Worm (Caenorhabditis elegans) whole organism, L1 larva: Measurements from ENCODE around the gene F38A6.4.

Source experiments
- C04F5.9 ChIP-seq: sonication (generic microtip); optimal IDR thresholded peaks from 2 replicates; lab custom pipeline; 2016; ENCODE audit warnings: missing genetic modification characterization, missing compliant biosample characterization
- Y116A8C.19 ChIP-seq: sonication (generic microtip); optimal IDR thresholded peaks from 2 replicates; lab custom pipeline; 2016; ENCODE audit warnings: missing compliant biosample characterization, missing genetic modification characterization, borderline replicate concordance
- ceh-63 ChIP-seq: fragments of 200-800 bp; sonication (Bioruptor generic); optimal IDR thresholded peaks from 2 replicates; lab custom pipeline; 2018; ENCODE audit warnings: mild to moderate bottlenecking, missing genetic modification characterization, missing compliant biosample characterization
- ceh-8 ChIP-seq: fragments of 200-800 bp; sonication (Bioruptor generic); optimal IDR thresholded peaks from 2 replicates; lab custom pipeline; 2018; ENCODE audit warnings: mild to moderate bottlenecking, missing genetic modification characterization, moderate library complexity, missing compliant biosample characterization
- ceh-90 ChIP-seq: sonication (generic microtip); optimal IDR thresholded peaks from 2 replicates; lab custom pipeline; 2016; ENCODE audit warnings: missing genetic modification characterization, missing compliant biosample characterization
- ces-1 ChIP-seq: fragments of 150-350 bp; optimal IDR thresholded peaks from 2 replicates; lab custom pipeline; 2014; ENCODE audit warnings: missing biosample characterization, missing genetic modification reagents, missing genetic modification characterization
- dpl-1 ChIP-seq, 3 experiments: fragments of 150-350 bp in 2 of 3; sonication (generic microtip) in 1 of 3; optimal IDR thresholded peaks; 2 replicates each; lab custom pipeline; 2014 to 2017; ENCODE audit warnings: missing biosample characterization in 3 of 3, missing genetic modification characterization in 3 of 3, missing genetic modification reagents in 3 of 3
- dsc-1 ChIP-seq: sonication (generic microtip); optimal IDR thresholded peaks from 2 replicates; lab custom pipeline; 2016; ENCODE audit warnings: mild to moderate bottlenecking, missing genetic modification characterization, missing compliant biosample characterization
- efl-3 ChIP-seq: fragments of 200-800 bp; sonication (Bioruptor generic); optimal IDR thresholded peaks from 2 replicates; lab custom pipeline; 2018; ENCODE audit warnings: mild to moderate bottlenecking, missing genetic modification characterization, missing compliant biosample characterization
- egl-27 ChIP-seq, 2 experiments: fragments of 150-350 bp in 1 of 2; sonication (generic microtip); optimal IDR thresholded peaks; 3 replicates each; lab custom pipeline; 2017 to 2018; ENCODE audit warnings: missing biosample characterization in 2 of 2, missing genetic modification characterization in 2 of 2, missing genetic modification reagents in 2 of 2
- elt-3 ChIP-seq, 6 experiments: fragments of 150-350 bp in 1 of 6; sonication (generic microtip); optimal IDR thresholded peaks; 2 replicates each; lab custom pipeline; 2017 to 2018; ENCODE audit warnings: missing biosample characterization in 6 of 6, missing genetic modification characterization in 6 of 6, inconsistent platforms in 1 of 6
- fkh-4 ChIP-seq: sonication (generic microtip); optimal IDR thresholded peaks from 2 replicates; lab custom pipeline; 2016; ENCODE audit warnings: missing compliant biosample characterization, missing genetic modification characterization, borderline replicate concordance
- fkh-8 ChIP-seq: sonication (generic microtip); optimal IDR thresholded peaks from 2 replicates; lab custom pipeline; 2016; ENCODE audit warnings: mild to moderate bottlenecking, missing genetic modification characterization, missing compliant biosample characterization
- fos-1 ChIP-seq: fragments of 150-350 bp; optimal IDR thresholded peaks from 2 replicates; lab custom pipeline; 2014; ENCODE audit warnings: missing biosample characterization, missing genetic modification characterization
- grh-1 ChIP-seq: fragments of 200-800 bp; sonication (Bioruptor generic); IDR thresholded peaks from 2 replicates; pipeline ENCODE4 v1.3.6; 2022; ENCODE audit warnings: missing genetic modification reagents, missing genetic modification characterization, missing compliant biosample characterization
- hlh-17 ChIP-seq: fragments of 200-800 bp; sonication (Bioruptor generic); optimal IDR thresholded peaks from 2 replicates; lab custom pipeline; 2018; ENCODE audit warnings: missing genetic modification characterization, mild to moderate bottlenecking, missing compliant biosample characterization, moderate library complexity, borderline replicate concordance
- hlh-4 ChIP-seq: sonication (generic microtip); optimal IDR thresholded peaks from 2 replicates; lab custom pipeline; 2016; ENCODE audit warnings: mild to moderate bottlenecking, missing genetic modification characterization, missing compliant biosample characterization
- hpl-2 ChIP-seq: fragments of 150-350 bp; optimal IDR thresholded peaks from 2 replicates; lab custom pipeline; 2014; ENCODE audit warnings: missing biosample characterization, missing genetic modification reagents, missing genetic modification characterization
- isw-1 ChIP-seq: fragments of 200-800 bp; sonication (Bioruptor generic); IDR thresholded peaks from 2 replicates; pipeline ENCODE4 v1.3.6; 2022; ENCODE audit warnings: missing genetic modification characterization, missing compliant biosample characterization
- jun-1 ChIP-seq: fragments of 150-350 bp; optimal IDR thresholded peaks from 2 replicates; lab custom pipeline; 2014; ENCODE audit warnings: missing biosample characterization, missing genetic modification reagents, missing genetic modification characterization
- lin-13 ChIP-seq: fragments of 150-350 bp; optimal IDR thresholded peaks from 2 replicates; lab custom pipeline; 2014; ENCODE audit warnings: missing biosample characterization, missing genetic modification reagents, missing genetic modification characterization
- lin-14 ChIP-seq: fragments of 200-800 bp; sonication (Bioruptor generic); optimal IDR thresholded peaks from 2 replicates; lab custom pipeline; 2018; ENCODE audit warnings: mild to moderate bottlenecking, missing genetic modification characterization, moderate library complexity, missing compliant biosample characterization
- lin-15B ChIP-seq: fragments of 150-350 bp; sonication (generic microtip); optimal IDR thresholded peaks from 3 replicates; lab custom pipeline; 2014; ENCODE audit warnings: missing biosample characterization, missing genetic modification characterization
- lin-39 ChIP-seq: fragments of 150-350 bp; optimal IDR thresholded peaks from 2 replicates; lab custom pipeline; 2014; ENCODE audit warnings: missing biosample characterization, missing genetic modification reagents, missing genetic modification characterization
- lir-3 ChIP-seq: sonication (generic microtip); optimal IDR thresholded peaks from 2 replicates; lab custom pipeline; 2016; ENCODE audit warnings: mild to moderate bottlenecking, missing genetic modification characterization, moderate library complexity, missing compliant biosample characterization; ENCODE audit not compliant: poor library complexity
- lsy-2 ChIP-seq, 2 experiments: fragments of 150-350 bp; optimal IDR thresholded peaks; 2 replicates each; lab custom pipeline; 2014; ENCODE audit warnings: missing biosample characterization in 2 of 2, missing genetic modification characterization in 2 of 2
- mab-9 ChIP-seq: fragments of 200-800 bp; sonication (Bioruptor generic); IDR thresholded peaks from 2 replicates; pipeline ENCODE4 v1.3.6; 2022; ENCODE audit warnings: missing genetic modification reagents, missing genetic modification characterization, missing compliant biosample characterization
- mep-1 ChIP-seq: fragments of 150-350 bp; optimal IDR thresholded peaks from 2 replicates; lab custom pipeline; 2014; ENCODE audit warnings: missing biosample characterization, missing genetic modification characterization
- nhr-11 ChIP-seq: fragments of 150-350 bp; optimal IDR thresholded peaks from 2 replicates; lab custom pipeline; 2014; ENCODE audit warnings: missing biosample characterization, missing genetic modification characterization
- nhr-12 ChIP-seq: sonication (generic microtip); optimal IDR thresholded peaks from 2 replicates; lab custom pipeline; 2017; ENCODE audit warnings: missing biosample characterization, missing genetic modification characterization
- nhr-19 ChIP-seq: fragments of 200-800 bp; sonication (Bioruptor generic); conservative IDR thresholded peaks from 2 replicates; pipeline ENCODE4 v1.3.6; 2022; ENCODE audit warnings: missing genetic modification characterization, missing compliant biosample characterization
- nhr-20 ChIP-seq: sonication (generic microtip); optimal IDR thresholded peaks from 2 replicates; lab custom pipeline; 2016; ENCODE audit warnings: mild to moderate bottlenecking, missing genetic modification characterization, missing compliant biosample characterization
- nhr-47 ChIP-seq: sonication (generic microtip); optimal IDR thresholded peaks from 2 replicates; lab custom pipeline; 2016; ENCODE audit warnings: mild to moderate bottlenecking, missing genetic modification characterization, moderate library complexity, missing compliant biosample characterization
- nhr-77 ChIP-seq: fragments of 150-350 bp; optimal IDR thresholded peaks from 2 replicates; lab custom pipeline; 2014; ENCODE audit warnings: missing biosample characterization, missing genetic modification characterization
- nhr-90 ChIP-seq: sonication (generic microtip); optimal IDR thresholded peaks from 2 replicates; lab custom pipeline; 2016; ENCODE audit warnings: mild to moderate bottlenecking, missing genetic modification characterization, missing compliant biosample characterization; ENCODE audit not compliant: poor library complexity
- pag-3 ChIP-seq: sonication (generic microtip); optimal IDR thresholded peaks from 2 replicates; lab custom pipeline; 2017; ENCODE audit warnings: missing genetic modification characterization, mild to moderate bottlenecking, missing compliant biosample characterization, antibody characterized with exemption, borderline replicate concordance; ENCODE audit not compliant: insufficient read depth
- pax-3 ChIP-seq: fragments of 200-800 bp; sonication (Bioruptor generic); optimal IDR thresholded peaks from 2 replicates; lab custom pipeline; 2018; ENCODE audit warnings: mild to moderate bottlenecking, missing genetic modification characterization, moderate library complexity, missing compliant biosample characterization
- rnt-1 ChIP-seq: sonication (generic microtip); optimal IDR thresholded peaks from 2 replicates; lab custom pipeline; 2016; ENCODE audit warnings: mild to moderate bottlenecking, missing genetic modification characterization, moderate library complexity, missing compliant biosample characterization
- skn-1 ChIP-seq: fragments of 150-350 bp; optimal IDR thresholded peaks from 2 replicates; lab custom pipeline; 2014; ENCODE audit warnings: missing biosample characterization, missing genetic modification characterization
- snpc-4 ChIP-seq: fragments of 150-350 bp; optimal IDR thresholded peaks from 2 replicates; lab custom pipeline; 2014; ENCODE audit warnings: missing biosample characterization, missing genetic modification characterization
- snu-23 ChIP-seq: sonication (generic microtip); optimal IDR thresholded peaks from 2 replicates; lab custom pipeline; 2016; ENCODE audit warnings: missing genetic modification characterization, missing compliant biosample characterization
- sptf-1 ChIP-seq: fragments of 150-350 bp; optimal IDR thresholded peaks from 2 replicates; lab custom pipeline; 2014; ENCODE audit warnings: missing biosample characterization, missing genetic modification characterization
- swsn-7 ChIP-seq: sonication (generic microtip); optimal IDR thresholded peaks from 2 replicates; lab custom pipeline; 2016; ENCODE audit warnings: missing genetic modification characterization, missing compliant biosample characterization
- tbx-2 ChIP-seq: sonication (generic microtip); optimal IDR thresholded peaks from 2 replicates; lab custom pipeline; 2016; ENCODE audit warnings: missing genetic modification characterization, missing compliant biosample characterization
- tlp-1 ChIP-seq: fragments of 150-350 bp; optimal IDR thresholded peaks from 2 replicates; lab custom pipeline; 2014; ENCODE audit warnings: missing biosample characterization, missing genetic modification characterization
- unc-30 ChIP-seq: sonication (generic microtip); optimal IDR thresholded peaks from 2 replicates; lab custom pipeline; 2017; ENCODE audit warnings: missing biosample characterization, missing genetic modification characterization
- unc-62 ChIP-seq: fragments of 150-350 bp; optimal IDR thresholded peaks from 2 replicates; lab custom pipeline; 2014; ENCODE audit warnings: missing biosample characterization, missing genetic modification reagents, missing genetic modification characterization
- unc-86 ChIP-seq: sonication (generic microtip); optimal IDR thresholded peaks from 2 replicates; lab custom pipeline; 2016; ENCODE audit warnings: missing genetic modification characterization, missing compliant biosample characterization
- unc-98 ChIP-seq: fragments of 200-800 bp; sonication (Bioruptor generic); IDR thresholded peaks from 2 replicates; pipeline ENCODE4 v1.3.6; 2022; ENCODE audit warnings: missing genetic modification characterization, missing compliant biosample characterization
- vab-15 ChIP-seq: sonication (generic microtip); optimal IDR thresholded peaks from 2 replicates; lab custom pipeline; 2017; ENCODE audit warnings: missing genotype, mild to moderate bottlenecking, missing genetic modification characterization, missing compliant biosample characterization
- xbp-1 ChIP-seq: sonication (generic microtip); optimal IDR thresholded peaks from 2 replicates; lab custom pipeline; 2016; ENCODE audit warnings: missing genetic modification characterization, missing compliant biosample characterization
- zag-1 ChIP-seq: fragments of 150-350 bp; optimal IDR thresholded peaks from 2 replicates; lab custom pipeline; 2014; ENCODE audit warnings: missing biosample characterization, missing genetic modification characterization

F38A6.4 gene

DNA sequence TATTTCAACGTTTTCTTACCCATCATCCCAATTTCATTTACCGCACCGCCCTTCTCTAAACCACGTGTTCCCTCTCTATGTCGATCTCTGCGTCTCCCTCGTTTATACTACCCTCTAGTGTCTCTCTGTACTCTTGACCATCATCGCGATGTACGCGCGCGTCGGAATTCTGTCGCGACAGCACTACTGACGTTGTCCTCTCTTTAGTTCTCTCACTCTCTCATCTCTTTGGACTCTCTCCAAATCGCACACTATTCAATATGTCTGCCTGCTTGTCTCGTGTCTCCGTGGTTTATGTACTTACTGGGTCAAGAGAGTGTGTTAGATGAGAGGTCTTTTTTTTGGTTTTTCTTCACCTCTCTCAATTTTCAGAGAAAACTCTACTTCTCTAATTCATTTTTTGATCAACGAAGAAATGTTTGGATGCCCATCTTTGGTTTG lies 3.1 kb upstream of the F38A6.4 start:
- TF ChIP-seq grh-1 (GFP tag; lab: Robert Waterston, UW) (peak; percentile 93), lsy-2 (tag; optimal IDR thresholded peaks at IDR 0.05; lab: Kevin White, UChicago) (peak; percentile 94 to 95), lin-13 (GFP tag; lab: Kevin White, UChicago) (peak; percentile 95), ceh-90 (no peak), lin-15B (peak; percentile 40), zag-1 (peak; percentile 78), rnt-1 (peak; percentile 94), vab-15 (tag; lab: Kevin White, UChicago) (peak; percentile 84), elt-3 (tag; optimal IDR thresholded peaks at IDR 0.05; lab: Kevin White, UChicago) (peak in 4 of 6 experiments; percentile 48 to 92 (median 86)), egl-27 (tag; optimal IDR thresholded peaks at IDR 0.05; lab: Kevin White, UChicago) (peak; percentile 41 to 98), hpl-2 (peak; percentile 92), nhr-47 (peak; percentile 99), jun-1 (peak; percentile 96), C04F5.9 (tag; lab: Kevin White, UChicago) (peak; percentile 89), lir-3 (tag; lab: Kevin White, UChicago) (peak; percentile 90), dsc-1 (tag; lab: Kevin White, UChicago) (peak; percentile 99), sptf-1 (tag; lab: Kevin White, UChicago) (no peak), lin-14 (peak; percentile 100), xbp-1 (tag; lab: Kevin White, UChicago) (peak; percentile 99), swsn-7 (tag; lab: Kevin White, UChicago) (peak; percentile 100), unc-86 (tag; lab: Kevin White, UChicago) (peak; percentile 99), hlh-17 (GFP tag; lab: Kevin White, UChicago) (no peak), tbx-2 (peak; percentile 99), Y116A8C.19 (tag; lab: Kevin White, UChicago) (peak; percentile 41), hlh-4 (tag; lab: Kevin White, UChicago) (no peak), mab-9 (GFP tag; lab: Robert Waterston, UW) (peak; percentile 95), mep-1 (tag; lab: Kevin White, UChicago) (peak; percentile 98), nhr-77 (tag; lab: Kevin White, UChicago) (peak; percentile 97), nhr-11 (tag; lab: Kevin White, UChicago) (peak; percentile 93), ceh-8 (GFP tag; lab: Kevin White, UChicago) (peak; percentile 96), pag-3 (tag; lab: Kevin White, UChicago) (no peak), tlp-1 (tag; lab: Kevin White, UChicago) (no peak), nhr-19 (peak; percentile 100), nhr-90 (tag; lab: Kevin White, UChicago) (peak; percentile 97), ceh-63 (peak; percentile 59), snpc-4 (tag; lab: Kevin White, UChicago) (peak; percentile 73), fkh-4 (peak; percentile 83), skn-1 (tag; lab: Kevin White, UChicago) (peak; percentile 94), snu-23 (GFP tag; lab: Kevin White, UChicago) (peak; percentile 100), lin-39 (tag; lab: Kevin White, UChicago) (peak; percentile 91), nhr-20 (tag; lab: Kevin White, UChicago) (peak; percentile 100), unc-62 (GFP tag; lab: Kevin White, UChicago) (no peak), fkh-8 (peak; percentile 100), efl-3 (peak; percentile 58), unc-30 (tag; lab: Kevin White, UChicago) (peak; percentile 58), unc-98 (peak; percentile 64; the same call in 1 of the 2 replicates), ces-1 (GFP tag; lab: Kevin White, UChicago) (peak; percentile 66), dpl-1 (GFP tag; optimal IDR thresholded peaks at IDR 0.05; lab: Kevin White, UChicago) (peak; percentile 70 to 75 (median 71)), nhr-12 (tag; lab: Kevin White, UChicago) (no peak), fos-1 (peak; percentile 95), isw-1 (GFP tag; lab: Robert Waterston, UW) (peak; percentile 93), pax-3 (tag; lab: Kevin White, UChicago) (peak; percentile 98)
